Worm (Caenorhabditis elegans) whole organism, young adult: Measurements from ENCODE around the gene srj-21.

Source experiments
- attf-6 ChIP-seq: fragments of 200-800 bp; sonication (Bioruptor generic); IDR thresholded peaks from 2 replicates; pipeline ENCODE4 v1.3.6; 2022; ENCODE audit warnings: missing genetic modification reagents, missing genetic modification characterization, missing compliant biosample characterization
- ceh-100 ChIP-seq: fragments of 200-800 bp; sonication (Bioruptor generic); IDR thresholded peaks from 2 replicates; pipeline ENCODE4 v1.3.6; 2022; ENCODE audit warnings: missing genetic modification reagents, missing genetic modification characterization, missing compliant biosample characterization
- ceh-40 ChIP-seq: fragments of 200-800 bp; sonication (Bioruptor generic); IDR thresholded peaks from 2 replicates; pipeline ENCODE4 v1.3.6; 2022; ENCODE audit warnings: missing genetic modification characterization, missing compliant biosample characterization
- lag-1 ChIP-seq: fragments of 200-800 bp; sonication (Bioruptor generic); IDR thresholded peaks from 2 replicates; pipeline ENCODE4 v1.3.6; 2022; ENCODE audit warnings: missing genetic modification reagents, missing genetic modification characterization, missing compliant biosample characterization
- snpc-4 ChIP-seq, 5 experiments: fragments of 150-350 bp in 1 of 5; sonication (generic microtip) in 4 of 5; optimal IDR thresholded peaks; 2 replicates each; lab custom pipeline; 2014 to 2018; ENCODE audit warnings: missing genetic modification characterization in 5 of 5, missing biosample characterization in 3 of 5, antibody characterized with exemption in 2 of 5, mild to moderate bottlenecking in 2 of 5, missing compliant biosample characterization in 2 of 5, missing genotype in 2 of 5, moderate library complexity in 2 of 5, missing genetic modification reagents in 1 of 5
- tbx-9 ChIP-seq: sonication (generic microtip); optimal IDR thresholded peaks from 2 replicates; lab custom pipeline; 2016; ENCODE audit warnings: borderline replicate concordance, missing genetic modification characterization, inconsistent platforms, missing compliant biosample characterization
- unc-62 ChIP-seq: fragments of 150-350 bp; optimal IDR thresholded peaks from 2 replicates; lab custom pipeline; 2014; ENCODE audit warnings: missing biosample characterization, missing genetic modification reagents, missing genetic modification characterization

DNA sequence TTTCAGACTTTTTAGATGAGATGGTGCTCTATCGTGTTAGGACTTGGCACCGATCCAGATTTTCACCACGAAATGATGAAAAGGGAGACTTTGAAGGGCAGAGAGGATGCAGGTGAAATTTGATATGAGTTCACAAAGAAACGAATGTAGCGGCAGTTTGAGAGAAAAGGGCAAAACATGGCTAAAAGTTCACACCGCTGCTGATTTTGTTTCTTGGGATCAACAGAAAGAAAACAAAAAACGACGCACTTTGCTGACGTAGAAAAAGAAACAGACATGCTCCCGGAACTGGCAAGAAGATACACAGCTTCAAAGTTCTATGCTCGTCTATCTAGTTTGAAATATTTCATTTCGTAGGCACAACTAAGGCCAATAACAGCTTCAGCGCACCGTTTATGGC lies 21.6 kb upstream of the srj-21 start:
- TF ChIP-seq ceh-100 (no peak), lag-1 (no peak), tbx-9 (tag; lab: Kevin White, UChicago) (no peak), ceh-40 (GFP tag; lab: Robert Waterston, UW) (no peak), attf-6 (GFP tag; lab: Robert Waterston, UW) (no peak), unc-62 (no peak), snpc-4 (GFP tag; optimal IDR thresholded peaks at IDR 0.05; lab: Kevin White, UChicago) (no peak), snpc-4 (tag; optimal IDR thresholded peaks at IDR 0.05; lab: Kevin White, UChicago) (no peak)
